Fruit fly (Drosophila melanogaster) whole organism, prepupa: Measurements from ENCODE around the gene CG33172.

Experiments used
- Blimp-1 ChIP-seq: fragments of 200-800 bp; sonication (Bioruptor generic); optimal IDR thresholded peaks from 3 replicates; lab custom pipeline; 2017; ENCODE audit warnings: missing biosample characterization, missing genetic modification characterization, mild to moderate bottlenecking, moderate library complexity, missing genetic modification reagents
- CG10631 ChIP-seq: fragments of 200-800 bp; sonication (Bioruptor generic); optimal IDR thresholded peaks from 2 replicates; lab custom pipeline; 2016; ENCODE audit warnings: missing biosample characterization, missing genetic modification characterization
- CG10669 ChIP-seq: fragments of 200-800 bp; sonication (Bioruptor generic); optimal IDR thresholded peaks from 3 replicates; lab custom pipeline; 2018; ENCODE audit warnings: missing biosample characterization, mild to moderate bottlenecking, missing genetic modification characterization, moderate library complexity
- CG11294 ChIP-seq: fragments of 200-800 bp; sonication (Bioruptor generic); IDR thresholded peaks from 2 replicates; pipeline ENCODE4 v1.3.6; 2022; ENCODE audit warnings: missing biosample characterization, missing genetic modification characterization
- CG11762 ChIP-seq: fragments of 200-800 bp; sonication (Bioruptor generic); optimal IDR thresholded peaks from 3 replicates; lab custom pipeline; 2016; ENCODE audit warnings: missing biosample characterization, missing genetic modification characterization; ENCODE audit not compliant: insufficient read depth
- CG15336 ChIP-seq: fragments of 200-800 bp; sonication (Bioruptor generic); IDR thresholded peaks from 2 replicates; pipeline ENCODE4 v1.3.6; 2022; ENCODE audit warnings: missing biosample characterization, missing genetic modification characterization
- CG1621 ChIP-seq: fragments of 200-800 bp; sonication (Bioruptor generic); optimal IDR thresholded peaks from 3 replicates; lab custom pipeline; 2018; ENCODE audit warnings: missing biosample characterization, mild to moderate bottlenecking, missing genetic modification characterization
- CG16779 ChIP-seq: fragments of 200-800 bp; sonication (Bioruptor generic); optimal IDR thresholded peaks from 3 replicates; lab custom pipeline; 2017; ENCODE audit warnings: missing biosample characterization, mild to moderate bottlenecking, missing genetic modification characterization
- CG31627 ChIP-seq: fragments of 200-800 bp; sonication (Bioruptor generic); optimal IDR thresholded peaks from 3 replicates; lab custom pipeline; 2016; ENCODE audit warnings: missing biosample characterization, missing genetic modification characterization
- CG32006 ChIP-seq: fragments of 200-800 bp; sonication (Bioruptor generic); optimal IDR thresholded peaks from 3 replicates; lab custom pipeline; 2017; ENCODE audit warnings: missing biosample characterization, mild to moderate bottlenecking, missing genetic modification characterization
- CG3919 ChIP-seq: fragments of 200-800 bp; sonication (Bioruptor generic); optimal IDR thresholded peaks from 3 replicates; lab custom pipeline; 2016; ENCODE audit warnings: missing biosample characterization, missing genetic modification characterization
- CG4318 ChIP-seq: fragments of 200-800 bp; sonication (Bioruptor generic); optimal IDR thresholded peaks from 3 replicates; lab custom pipeline; 2017; ENCODE audit warnings: missing biosample characterization, mild to moderate bottlenecking, missing genetic modification characterization
- CG6163 ChIP-seq: fragments of 200-800 bp; sonication (Bioruptor generic); IDR thresholded peaks from 3 replicates; pipeline ENCODE4 v1.3.6; 2022; ENCODE audit warnings: missing biosample characterization, missing genetic modification characterization
- CG6276 ChIP-seq: fragments of 200-800 bp; sonication (Bioruptor generic); optimal IDR thresholded peaks from 2 replicates; lab custom pipeline; 2017; ENCODE audit warnings: missing biosample characterization, mild to moderate bottlenecking, missing genetic modification characterization
- CG6792 ChIP-seq: fragments of 200-800 bp; sonication (Bioruptor generic); optimal IDR thresholded peaks from 3 replicates; lab custom pipeline; 2016; ENCODE audit warnings: missing biosample characterization, missing genetic modification characterization
- CG6808 ChIP-seq: fragments of 200-800 bp; sonication (Bioruptor generic); optimal IDR thresholded peaks from 3 replicates; lab custom pipeline; 2017; ENCODE audit warnings: missing biosample characterization, missing genetic modification characterization, mild to moderate bottlenecking, moderate library complexity, missing genetic modification reagents
- CG7368 ChIP-seq: fragments of 200-800 bp; sonication (Bioruptor generic); optimal IDR thresholded peaks from 3 replicates; lab custom pipeline; 2016; ENCODE audit warnings: missing biosample characterization, missing genetic modification characterization
- CG9139 ChIP-seq: fragments of 200-800 bp; sonication (Bioruptor generic); optimal IDR thresholded peaks from 3 replicates; lab custom pipeline; 2017; ENCODE audit warnings: missing biosample characterization, mild to moderate bottlenecking, missing genetic modification characterization
- Eip75B ChIP-seq: fragments of 200-800 bp; sonication (Bioruptor generic); optimal IDR thresholded peaks from 3 replicates; lab custom pipeline; 2016; ENCODE audit warnings: missing biosample characterization, missing genetic modification characterization
- Eip78C ChIP-seq: fragments of 200-800 bp; sonication (Bioruptor generic); peaks from one replicate; lab custom pipeline; 2016; ENCODE audit warnings: missing biosample characterization, missing genetic modification characterization
- Eip93F ChIP-seq: fragments of 200-800 bp; sonication (Bioruptor generic); optimal IDR thresholded peaks from 2 replicates; lab custom pipeline; 2016; ENCODE audit warnings: missing biosample characterization, mild to moderate bottlenecking, missing genetic modification characterization
- Ets21C ChIP-seq: fragments of 200-800 bp; sonication (Bioruptor generic); optimal IDR thresholded peaks from 3 replicates; lab custom pipeline; 2016; ENCODE audit warnings: missing biosample characterization, missing genetic modification characterization
- Ets96B ChIP-seq: fragments of 200-800 bp; optimal IDR thresholded peaks from 2 replicates; lab custom pipeline; 2019; ENCODE audit warnings: missing biosample characterization, mild to moderate bottlenecking, missing genetic modification characterization, moderate library complexity
- Hr38 ChIP-seq: sonication (Bioruptor generic); optimal IDR thresholded peaks from 2 replicates; lab custom pipeline; 2016; ENCODE audit warnings: missing biosample characterization, missing genetic modification characterization
- Hr39 ChIP-seq: fragments of 200-800 bp; sonication (Bioruptor generic); optimal IDR thresholded peaks from 2 replicates; lab custom pipeline; 2016; ENCODE audit warnings: missing biosample characterization, missing genetic modification characterization
- Hr4 ChIP-seq: fragments of 200-800 bp; sonication (Bioruptor generic); optimal IDR thresholded peaks from 3 replicates; lab custom pipeline; 2016; ENCODE audit warnings: missing biosample characterization, missing genetic modification characterization
- Lpt ChIP-seq: fragments of 200-800 bp; sonication (Bioruptor generic); optimal IDR thresholded peaks from 3 replicates; lab custom pipeline; 2016; ENCODE audit warnings: missing biosample characterization, missing genetic modification characterization
- Met ChIP-seq: fragments of 200-800 bp; sonication (Bioruptor generic); optimal IDR thresholded peaks from 3 replicates; lab custom pipeline; 2016; ENCODE audit warnings: missing biosample characterization, missing genetic modification characterization
- OdsH ChIP-seq: fragments of 200-800 bp; sonication (Bioruptor generic); optimal IDR thresholded peaks from 3 replicates; lab custom pipeline; 2016; ENCODE audit warnings: missing biosample characterization, missing genetic modification characterization
- Smox ChIP-seq: fragments of 200-800 bp; sonication (Bioruptor generic); optimal IDR thresholded peaks from 3 replicates; lab custom pipeline; 2016; ENCODE audit warnings: missing biosample characterization, missing genetic modification characterization
- Sox102F ChIP-seq: fragments of 200-800 bp; sonication (Bioruptor generic); optimal IDR thresholded peaks from 2 replicates; lab custom pipeline; 2016; ENCODE audit warnings: missing biosample characterization, mild to moderate bottlenecking, missing genetic modification characterization
- Sox14 ChIP-seq: fragments of 200-800 bp; sonication (Bioruptor generic); optimal IDR thresholded peaks from 3 replicates; lab custom pipeline; 2016; ENCODE audit warnings: missing biosample characterization, missing genetic modification characterization
- Sox15 ChIP-seq: fragments of 200-800 bp; sonication (Bioruptor generic); optimal IDR thresholded peaks from 3 replicates; lab custom pipeline; 2016; ENCODE audit warnings: missing biosample characterization, missing genetic modification characterization
- achi ChIP-seq: fragments of 200-800 bp; sonication (Bioruptor generic); optimal IDR thresholded peaks from 3 replicates; lab custom pipeline; 2016; ENCODE audit warnings: missing biosample characterization, missing genetic modification characterization
- acj6 ChIP-seq: fragments of 200-800 bp; sonication (Bioruptor generic); optimal IDR thresholded peaks from 3 replicates; lab custom pipeline; 2016; ENCODE audit warnings: missing biosample characterization, missing genetic modification characterization
- cyc ChIP-seq: fragments of 200-800 bp; sonication (Bioruptor generic); optimal IDR thresholded peaks from 3 replicates; lab custom pipeline; 2016; ENCODE audit warnings: missing biosample characterization, missing genetic modification characterization
- dsx ChIP-seq: fragments of 200-800 bp; optimal IDR thresholded peaks from 3 replicates; lab custom pipeline; 2019; ENCODE audit warnings: missing biosample characterization, mild to moderate bottlenecking, missing genetic modification characterization, moderate library complexity; ENCODE audit not compliant: poor library complexity, severe bottlenecking
- eg ChIP-seq: fragments of 200-800 bp; sonication (Bioruptor generic); IDR thresholded peaks from 3 replicates; pipeline ENCODE4 v1.3.6; 2022; ENCODE audit warnings: missing biosample characterization, missing genetic modification characterization
- esn ChIP-seq: fragments of 200-800 bp; sonication (Bioruptor generic); optimal IDR thresholded peaks from 2 replicates; lab custom pipeline; 2016; ENCODE audit warnings: missing biosample characterization, mild to moderate bottlenecking, missing genetic modification characterization, moderate library complexity
- fd59A ChIP-seq: fragments of 200-800 bp; sonication (Bioruptor generic); optimal IDR thresholded peaks from 2 replicates; lab custom pipeline; 2017; ENCODE audit warnings: missing biosample characterization, mild to moderate bottlenecking, missing genetic modification characterization, missing genetic modification reagents
- fkh ChIP-seq: fragments of 200-800 bp; sonication (Bioruptor generic); optimal IDR thresholded peaks from 3 replicates; lab custom pipeline; 2017; ENCODE audit warnings: missing biosample characterization, mild to moderate bottlenecking, missing genetic modification characterization, moderate library complexity
- lz ChIP-seq: fragments of 200-800 bp; sonication (Bioruptor generic); optimal IDR thresholded peaks from 3 replicates; lab custom pipeline; 2016; ENCODE audit warnings: missing biosample characterization, missing genetic modification characterization
- net ChIP-seq: fragments of 200-800 bp; sonication (Bioruptor generic); optimal IDR thresholded peaks from 3 replicates; lab custom pipeline; 2016; ENCODE audit warnings: missing biosample characterization, missing genetic modification characterization
- pdm3 ChIP-seq: fragments of 200-800 bp; sonication (Bioruptor generic); optimal IDR thresholded peaks from 3 replicates; lab custom pipeline; 2016; ENCODE audit warnings: missing biosample characterization, missing genetic modification characterization
- ss ChIP-seq, 2 experiments: fragments of 200-800 bp; sonication (Bioruptor generic); optimal IDR thresholded peaks; 2 replicates in 1 of 2; 3 replicates in 1 of 2; lab custom pipeline; 2017 to 2018; ENCODE audit warnings: mild to moderate bottlenecking in 2 of 2, missing biosample characterization in 2 of 2, missing genetic modification characterization in 2 of 2, moderate library complexity in 1 of 2
- svp ChIP-seq: fragments of 200-800 bp; sonication (Bioruptor generic); peaks from one replicate; lab custom pipeline; 2016; ENCODE audit warnings: missing biosample characterization, missing genetic modification characterization
- topi ChIP-seq: fragments of 200-800 bp; sonication (Bioruptor generic); optimal IDR thresholded peaks from 3 replicates; lab custom pipeline; 2016; ENCODE audit warnings: missing biosample characterization, missing genetic modification characterization

Gene CG33172

dm6 chrX:15738890-15739550 lies 30.4 kb upstream of the CG33172 start, which contains the start of the genes CG11679 and CG8206 (continued):
- no peak for TF ChIP-seq CG4318
- no peak for TF ChIP-seq fkh (GFP tag; lab: Kevin White, UChicago)
- peak; percentile 48 for TF ChIP-seq OdsH (GFP tag; lab: Kevin White, UChicago)
- TF ChIP-seq Lpt (GFP tag; lab: Kevin White, UChicago), result no peak
- TF ChIP-seq CG1621 (tag; lab: Kevin White, UChicago), result no peak
- TF ChIP-seq topi (GFP tag; lab: Kevin White, UChicago), result peak; percentile 55
- no peak for TF ChIP-seq net (GFP tag; lab: Kevin White, UChicago)
- TF ChIP-seq Hr39, result peak; percentile 46
- peak; percentile 33 for TF ChIP-seq Ets96B (tag; lab: Kevin White, UChicago)
- TF ChIP-seq cyc (GFP tag; lab: Kevin White, UChicago), result peak; percentile 51
- TF ChIP-seq svp (GFP tag; lab: Kevin White, UChicago), result peak; percentile 65
- peak; percentile 32 for TF ChIP-seq pdm3 (GFP tag; lab: Kevin White, UChicago)

- no peak for TF ChIP-seq Sox15 (GFP tag; lab: Kevin White, UChicago)
- peak; percentile 46 for TF ChIP-seq Eip93F (GFP tag; lab: Kevin White, UChicago)
- TF ChIP-seq fd59A, result no peak
- peak; percentile 78 for TF ChIP-seq eg (GFP tag; lab: Robert Waterston, UW)
- TF ChIP-seq acj6, result peak; percentile 50
- peak; percentile 53 for TF ChIP-seq CG32006 (GFP tag; lab: Kevin White, UChicago)
- TF ChIP-seq CG10631 (GFP tag; lab: Kevin White, UChicago), result peak; percentile 25
- peak; percentile 60 for TF ChIP-seq Hr39
- TF ChIP-seq Ets96B (tag; lab: Kevin White, UChicago), result peak; percentile 39
- TF ChIP-seq Eip75B (GFP tag; lab: Kevin White, UChicago), result peak; percentile 36
- TF ChIP-seq Sox102F (GFP tag; lab: Kevin White, UChicago), result peak; percentile 56
- peak; percentile 67 for TF ChIP-seq lz (GFP tag; lab: Kevin White, UChicago)
- peak; percentile 60 for TF ChIP-seq Smox (GFP tag; lab: Kevin White, UChicago)
- peak; percentile 45 for TF ChIP-seq CG6792 (GFP tag; lab: Kevin White, UChicago)
- no peak for TF ChIP-seq CG4318
- no peak for TF ChIP-seq CG6276 (GFP tag; lab: Kevin White, UChicago)
- peak; percentile 83 for TF ChIP-seq Eip78C (GFP tag; lab: Kevin White, UChicago)
- TF ChIP-seq dsx (GFP tag; lab: Kevin White, UChicago), result peak; percentile 4
- no peak for TF ChIP-seq CG10669 (GFP tag; lab: Kevin White, UChicago)
- TF ChIP-seq achi (GFP tag; lab: Kevin White, UChicago), result peak; percentile 40
- TF ChIP-seq Hr4 (GFP tag; lab: Kevin White, UChicago), result peak; percentile 50
- TF ChIP-seq esn (GFP tag; lab: Kevin White, UChicago), result peak; percentile 71
- TF ChIP-seq Sox14 (GFP tag; lab: Kevin White, UChicago), result peak; percentile 63
- peak; percentile 52 for TF ChIP-seq Ets21C (GFP tag; lab: Kevin White, UChicago)
- TF ChIP-seq CG11294 (GFP tag; lab: Robert Waterston, UW), result peak; percentile 15; the same call in 1 of the 2 replicates
- TF ChIP-seq Blimp-1 (GFP tag; lab: Kevin White, UChicago), result no peak
- peak; percentile 62 for TF ChIP-seq pdm3 (GFP tag; lab: Kevin White, UChicago)
- TF ChIP-seq CG16779 (tag; lab: Kevin White, UChicago), result no peak
- TF ChIP-seq CG15336 (GFP tag; lab: Robert Waterston, UW), result peak; percentile 57
- peak; percentile 87 for TF ChIP-seq svp (GFP tag; lab: Kevin White, UChicago)
- no peak for TF ChIP-seq CG6808 (GFP tag; lab: Kevin White, UChicago)
- TF ChIP-seq Hr38 (GFP tag; lab: Kevin White, UChicago), result no peak
- peak; percentile 48 for TF ChIP-seq CG31627 (GFP tag; lab: Kevin White, UChicago)
- TF ChIP-seq CG3919 (GFP tag; lab: Kevin White, UChicago), result no peak
- TF ChIP-seq Met (GFP tag; lab: Kevin White, UChicago), result peak; percentile 66
- no peak for TF ChIP-seq net (GFP tag; lab: Kevin White, UChicago)
- no peak for TF ChIP-seq CG9139 (GFP tag; lab: Kevin White, UChicago)
- TF ChIP-seq ss (GFP tag; optimal IDR thresholded peaks at IDR 0.05; lab: Kevin White, UChicago), result no peak
- TF ChIP-seq cyc (GFP tag; lab: Kevin White, UChicago), result peak; percentile 45
- TF ChIP-seq CG11762, result no peak
- peak; percentile 69 for TF ChIP-seq CG6163 (GFP tag; lab: Robert Waterston, UW)
- TF ChIP-seq CG7368 (GFP tag; lab: Kevin White, UChicago), result no peak
- peak; percentile 21 for TF ChIP-seq CG1621 (tag; lab: Kevin White, UChicago)
- peak; percentile 46 for TF ChIP-seq OdsH (GFP tag; lab: Kevin White, UChicago)
- peak; percentile 18 for TF ChIP-seq Lpt (GFP tag; lab: Kevin White, UChicago)
These were observed 29.2 kb upstream of the CG33172 start for dm6 chrX:15740288-15740726.
